Fruit fly (Drosophila melanogaster): ENCODE results near the gene CG11307.
A peak's percentile ranks its signal among the peaks of the same experiment; 100 is the strongest.

CG11307 gene

dm6 chr3L:21652768-21653167, 35.3 kb downstream of the CG11307 start (continued):
- TF ChIP-seq CG16779 (tag; optimal IDR thresholded peaks at IDR 0.05) (no peak), Blimp-1 (GFP tag; optimal IDR thresholded peaks at IDR 0.05) (no peak), CG6792 (GFP tag; optimal IDR thresholded peaks at IDR 0.05) (peak; percentile 27), CG34406 (GFP tag; optimal IDR thresholded peaks at IDR 0.05) (no peak), CG11902 (GFP tag; optimal IDR thresholded peaks at IDR 0.05) (peak; percentile 46), Smox (GFP tag; optimal IDR thresholded peaks at IDR 0.05) (peak; percentile 24), topi (GFP tag; optimal IDR thresholded peaks at IDR 0.05) (peak; percentile 47), Met (GFP tag; optimal IDR thresholded peaks at IDR 0.05) (peak; percentile 48), CG6163 (GFP tag; IDR thresholded peaks at IDR 0.05) (no peak), Eip78C (GFP tag) (peak; percentile 69)

dm6 chr3L:21666880-21667279, 49.5 kb downstream of the CG11307 start, which contains the start of gene Cpr78E:
TSS of gene Cpr78E (minus strand) at chr3L:21666980.
- peak; percentile 26 for TF ChIP-seq svp (GFP tag)
- no peak for TF ChIP-seq Blimp-1 (GFP tag; optimal IDR thresholded peaks at IDR 0.05)
- no peak for TF ChIP-seq fkh (GFP tag; optimal IDR thresholded peaks at IDR 0.05)
- no peak for TF ChIP-seq CG11762 (GFP tag; optimal IDR thresholded peaks at IDR 0.05; ENCODE audit: insufficient read depth)
- TF ChIP-seq ss (GFP tag; optimal IDR thresholded peaks at IDR 0.05): no peak
- TF ChIP-seq spab (GFP tag; optimal IDR thresholded peaks at IDR 0.05): no peak
- TF ChIP-seq CG6854 (GFP tag; optimal IDR thresholded peaks at IDR 0.05): no peak

dm6 chr3L:21667530-21667929, 50.1 kb downstream of the CG11307 start:
- TF ChIP-seq CG10631 (GFP tag; optimal IDR thresholded peaks at IDR 0.05): no peak
- TF ChIP-seq OdsH (GFP tag; optimal IDR thresholded peaks at IDR 0.05): no peak
- TF ChIP-seq fd85E (GFP tag; optimal IDR thresholded peaks at IDR 0.05): no peak
- TF ChIP-seq Hr39 (GFP tag; optimal IDR thresholded peaks at IDR 0.05): no peak
- TF ChIP-seq CG6163 (GFP tag; IDR thresholded peaks at IDR 0.05): no peak
- TF ChIP-seq Hr38 (GFP tag; optimal IDR thresholded peaks at IDR 0.05): no peak
- TF ChIP-seq CG8119 (GFP tag; IDR thresholded peaks at IDR 0.05): no peak
- no peak for TF ChIP-seq CG6808 (GFP tag; optimal IDR thresholded peaks at IDR 0.05)
- no peak for TF ChIP-seq Met (GFP tag; optimal IDR thresholded peaks at IDR 0.05)
- no peak for TF ChIP-seq svp (GFP tag)
- TF ChIP-seq Ets21C (GFP tag; optimal IDR thresholded peaks at IDR 0.05): no peak
- TF ChIP-seq Sox14 (GFP tag; optimal IDR thresholded peaks at IDR 0.05): no peak
- no peak for TF ChIP-seq Ets96B (tag; optimal IDR thresholded peaks at IDR 0.05)
- TF ChIP-seq esn (GFP tag; optimal IDR thresholded peaks at IDR 0.05): no peak
- TF ChIP-seq achi (GFP tag; optimal IDR thresholded peaks at IDR 0.05): no peak
- no peak for TF ChIP-seq cyc (GFP tag; optimal IDR thresholded peaks at IDR 0.05)
- TF ChIP-seq Eip78C (GFP tag): no peak
- no peak for TF ChIP-seq CG8632 (GFP tag; optimal IDR thresholded peaks at IDR 0.05)
- no peak for TF ChIP-seq CG6854 (GFP tag; optimal IDR thresholded peaks at IDR 0.05)
